Fruit fly (Drosophila melanogaster) S2 (cell line): Measurements from ENCODE around the gene CG4887.

Source experiments
- CG8478 ChIP-seq: fragments of >200 bp; optimal IDR thresholded peaks from 2 replicates; lab custom pipeline; 2018
- CTCF ChIP-seq, 2 experiments: fragments of >200 bp; optimal IDR thresholded peaks; 2 replicates each; lab custom pipeline; 2018

Gene CG4887

dm6 chr2L:1218475-1218874, 45.7 kb downstream of the CG4887 start:
- TF ChIP-seq CG8478 (lab: Kevin White, UChicago) (no peak), CTCF (optimal IDR thresholded peaks at IDR 0.05; lab: Kevin White, UChicago) (no peak)

- TF ChIP-seq CTCF (optimal IDR thresholded peaks at IDR 0.05; lab: Kevin White, UChicago) (no peak), CG8478 (lab: Kevin White, UChicago) (no peak)
Measured at dm6 chr2L:1218993-1219392, 46.2 kb downstream of the CG4887 start, which contains the start of gene CG42329. TSS of gene CG42329 (plus strand) at chr2L:1219293.
